Fruit fly (Drosophila melanogaster) whole organism, embryonic: ENCODE results near the gene CG42335.

Source experiments
- Adf1 ChIP-seq: fragments of 200-800 bp; sonication (Bioruptor generic); IDR thresholded peaks from 2 replicates; pipeline ENCODE4 v1.3.6; 2022; ENCODE audit warnings: missing biosample characterization, missing genetic modification characterization
- Atf6 ChIP-seq: fragments of 200-800 bp; sonication (Bioruptor generic); IDR thresholded peaks from 2 replicates; pipeline ENCODE4 v1.3.6; 2022; ENCODE audit warnings: missing biosample characterization, missing genetic modification characterization
- CG10321 ChIP-seq: fragments of 200-800 bp; sonication (Bioruptor generic); IDR thresholded peaks from 2 replicates; pipeline ENCODE4 v1.3.6; 2022; ENCODE audit warnings: missing biosample characterization, missing genetic modification characterization
- CG11560 ChIP-seq: fragments of 200-800 bp; sonication (Bioruptor generic); IDR thresholded peaks from 3 replicates; pipeline ENCODE4 v1.3.6; 2022; ENCODE audit warnings: missing biosample characterization, missing genetic modification characterization
- CG12659 ChIP-seq: fragments of 200-800 bp; sonication (Bioruptor generic); optimal IDR thresholded peaks from 3 replicates; lab custom pipeline; 2017; ENCODE audit warnings: mild to moderate bottlenecking, missing biosample characterization, missing genetic modification reagents, missing genetic modification characterization
- CG13123 ChIP-seq: fragments of 200-800 bp; sonication (Bioruptor generic); optimal IDR thresholded peaks from 2 replicates; lab custom pipeline; 2016; ENCODE audit warnings: missing biosample characterization, missing genetic modification characterization
- CG15269 ChIP-seq: fragments of 200-800 bp; sonication (Bioruptor generic); optimal IDR thresholded peaks from 2 replicates; lab custom pipeline; 2018; ENCODE audit warnings: missing biosample characterization, mild to moderate bottlenecking, missing genetic modification characterization, moderate library complexity
- CG1602 ChIP-seq: fragments of 200-800 bp; sonication (Bioruptor generic); optimal IDR thresholded peaks from 3 replicates; lab custom pipeline; 2016; ENCODE audit warnings: missing biosample characterization, missing genetic modification characterization
- CG16779 ChIP-seq: fragments of 200-800 bp; sonication (Bioruptor generic); IDR thresholded peaks from 2 replicates; pipeline ENCODE4 v1.3.6; 2022; ENCODE audit warnings: missing biosample characterization, missing genetic modification characterization
- CG17385 ChIP-seq: fragments of 200-800 bp; sonication (Bioruptor generic); optimal IDR thresholded peaks from 3 replicates; lab custom pipeline; 2018; ENCODE audit warnings: missing biosample characterization, mild to moderate bottlenecking, missing genetic modification characterization
- CG1832 ChIP-seq: fragments of 200-800 bp; sonication (Bioruptor generic); optimal IDR thresholded peaks from 2 replicates; lab custom pipeline; 2017; ENCODE audit warnings: missing biosample characterization, mild to moderate bottlenecking, missing genetic modification characterization, inconsistent platforms
- CG18476 ChIP-seq: fragments of 200-800 bp; sonication (Bioruptor generic); optimal IDR thresholded peaks from 2 replicates; lab custom pipeline; 2016; ENCODE audit warnings: missing biosample characterization, mild to moderate bottlenecking, missing genetic modification characterization
- CG18599 ChIP-seq: fragments of 200-800 bp; sonication (Bioruptor generic); optimal IDR thresholded peaks from 3 replicates; lab custom pipeline; 2017; ENCODE audit warnings: missing biosample characterization, missing genetic modification characterization, mild to moderate bottlenecking, moderate library complexity, missing genetic modification reagents
- CG2199 ChIP-seq: fragments of 200-800 bp; sonication (Bioruptor generic); IDR thresholded peaks from 3 replicates; pipeline ENCODE4 v1.3.6; 2022; ENCODE audit warnings: missing biosample characterization, missing genetic modification characterization
- CG34376 ChIP-seq: fragments of 200-800 bp; sonication (Bioruptor generic); optimal IDR thresholded peaks from 2 replicates; lab custom pipeline; 2018; ENCODE audit warnings: missing biosample characterization, mild to moderate bottlenecking, missing genetic modification characterization
- CG8281 ChIP-seq: fragments of 200-800 bp; sonication (Bioruptor generic); optimal IDR thresholded peaks from 2 replicates; lab custom pipeline; 2018; ENCODE audit warnings: missing biosample characterization, mild to moderate bottlenecking, missing genetic modification characterization, moderate library complexity
- CG9215 ChIP-seq: fragments of 200-800 bp; sonication (Bioruptor generic); IDR thresholded peaks from 2 replicates; pipeline ENCODE4 v1.3.6; 2022; ENCODE audit warnings: missing biosample characterization, missing genetic modification characterization
- Chrac-16 ChIP-seq: fragments of 200-800 bp; sonication (Bioruptor generic); optimal IDR thresholded peaks from 3 replicates; lab custom pipeline; 2016; ENCODE audit warnings: missing biosample characterization, missing genetic modification characterization
- D19B ChIP-seq: fragments of 200-800 bp; sonication (Bioruptor generic); optimal IDR thresholded peaks from 2 replicates; lab custom pipeline; 2017; ENCODE audit warnings: missing biosample characterization, mild to moderate bottlenecking, missing genetic modification characterization
- Ets65A ChIP-seq: fragments of 200-800 bp; sonication (Bioruptor generic); peaks from one replicate; lab custom pipeline; 2016; ENCODE audit warnings: missing biosample characterization, missing genetic modification characterization
- H2.0 ChIP-seq: fragments of 200-800 bp; sonication (Bioruptor generic); IDR thresholded peaks from 2 replicates; pipeline ENCODE4 v1.3.6; 2022; ENCODE audit warnings: missing biosample characterization, missing genetic modification characterization
- HLH54F ChIP-seq: fragments of 200-800 bp; sonication (Bioruptor generic); optimal IDR thresholded peaks from 3 replicates; lab custom pipeline; 2016; ENCODE audit warnings: missing biosample characterization, missing genetic modification characterization
- HLHmδ ChIP-seq: fragments of 200-800 bp; sonication (Bioruptor generic); optimal IDR thresholded peaks from 2 replicates; lab custom pipeline; 2018; ENCODE audit warnings: missing biosample characterization, mild to moderate bottlenecking, missing genetic modification characterization, moderate library complexity
- Kr ChIP-seq: fragments of 200-800 bp; sonication (Bioruptor generic); optimal IDR thresholded peaks from 2 replicates; lab custom pipeline; 2017; ENCODE audit warnings: missing biosample characterization, mild to moderate bottlenecking, missing genetic modification characterization
- Mad ChIP-seq: fragments of 200-800 bp; sonication (Bioruptor generic); optimal IDR thresholded peaks from 2 replicates; lab custom pipeline; 2016; ENCODE audit warnings: missing biosample characterization, missing genetic modification characterization
- Neu2 ChIP-seq: fragments of 200-800 bp; sonication (Bioruptor generic); optimal IDR thresholded peaks from 3 replicates; lab custom pipeline; 2016; ENCODE audit warnings: missing biosample characterization, missing genetic modification characterization, borderline replicate concordance
- Pdp1 ChIP-seq, 2 experiments: fragments of 200-800 bp; sonication (Bioruptor generic); optimal IDR thresholded peaks; 3 replicates each; lab custom pipeline; 2016; ENCODE audit warnings: missing biosample characterization in 2 of 2, missing genetic modification characterization in 2 of 2, mild to moderate bottlenecking in 1 of 2, moderate library complexity in 1 of 2
- Rfx ChIP-seq: fragments of 200-800 bp; sonication (Bioruptor generic); IDR thresholded peaks from 2 replicates; pipeline ENCODE4 v1.3.6; 2022; ENCODE audit warnings: missing biosample characterization, missing genetic modification characterization
- bigmax ChIP-seq: fragments of 200-800 bp; sonication (Bioruptor generic); optimal IDR thresholded peaks from 2 replicates; lab custom pipeline; 2018; ENCODE audit warnings: missing biosample characterization, mild to moderate bottlenecking, missing genetic modification characterization
- chif ChIP-seq, 2 experiments: fragments of 200-800 bp; sonication (Bioruptor generic); optimal IDR thresholded peaks; 3 replicates each; lab custom pipeline; 2016; ENCODE audit warnings: missing biosample characterization in 2 of 2, missing genetic modification characterization in 2 of 2
- cwo ChIP-seq: fragments of 200-800 bp; sonication (Bioruptor generic); optimal IDR thresholded peaks from 3 replicates; lab custom pipeline; 2017; ENCODE audit warnings: missing biosample characterization, missing genetic modification characterization, mild to moderate bottlenecking, moderate library complexity, missing genetic modification reagents
- dimm ChIP-seq: fragments of 200-800 bp; sonication (Bioruptor generic); IDR thresholded peaks from 2 replicates; pipeline ENCODE4 v1.3.6; 2022; ENCODE audit warnings: missing biosample characterization, missing genetic modification characterization
- dpn ChIP-seq, 2 experiments: fragments of 200-800 bp; sonication (Bioruptor generic); optimal IDR thresholded peaks; 3 replicates each; lab custom pipeline; 2016; ENCODE audit warnings: missing biosample characterization in 2 of 2, missing genetic modification characterization in 2 of 2
- ems ChIP-seq: fragments of 200-800 bp; sonication (Bioruptor generic); optimal IDR thresholded peaks from 3 replicates; lab custom pipeline; 2016; ENCODE audit warnings: missing biosample characterization, missing genetic modification characterization
- esg ChIP-seq: fragments of 200-800 bp; sonication (Bioruptor generic); conservative IDR thresholded peaks from 2 replicates; pipeline ENCODE4 v1.3.6; 2022; ENCODE audit warnings: missing biosample characterization, missing genetic modification characterization
- exex ChIP-seq: fragments of 200-800 bp; sonication (Bioruptor generic); optimal IDR thresholded peaks from 4 replicates; lab custom pipeline; 2018; ENCODE audit warnings: missing biosample characterization, mild to moderate bottlenecking, missing genetic modification characterization, moderate library complexity
- jumu ChIP-seq: fragments of 200-800 bp; sonication (Bioruptor generic); optimal IDR thresholded peaks from 3 replicates; lab custom pipeline; 2016; ENCODE audit warnings: missing biosample characterization, missing genetic modification characterization
- ken ChIP-seq: fragments of 200-800 bp; sonication (Bioruptor generic); IDR thresholded peaks from 3 replicates; pipeline ENCODE4 v1.3.6; 2022; ENCODE audit warnings: missing biosample characterization, missing genetic modification characterization
- klu ChIP-seq: fragments of 200-800 bp; sonication (Bioruptor generic); IDR thresholded peaks from 2 replicates; pipeline ENCODE4 v1.3.6; 2022; ENCODE audit warnings: missing biosample characterization, missing genetic modification characterization
- mirr ChIP-seq: fragments of 200-800 bp; sonication (Bioruptor generic); optimal IDR thresholded peaks from 3 replicates; lab custom pipeline; 2018; ENCODE audit warnings: missing biosample characterization, mild to moderate bottlenecking, missing genetic modification characterization
- pros ChIP-seq: fragments of 200-800 bp; sonication (Bioruptor generic); optimal IDR thresholded peaks from 3 replicates; lab custom pipeline; 2019; ENCODE audit warnings: missing biosample characterization, mild to moderate bottlenecking, missing genetic modification characterization, moderate library complexity
- psq ChIP-seq: fragments of 200-800 bp; sonication (Bioruptor generic); optimal IDR thresholded peaks from 2 replicates; lab custom pipeline; 2017; ENCODE audit warnings: missing biosample characterization, missing genetic modification characterization
- pzg ChIP-seq: fragments of 200-800 bp; sonication (Bioruptor generic); optimal IDR thresholded peaks from 3 replicates; lab custom pipeline; 2018; ENCODE audit warnings: missing biosample characterization, mild to moderate bottlenecking, missing genetic modification characterization, moderate library complexity
- sd ChIP-seq: fragments of 200-800 bp; sonication (Bioruptor generic); optimal IDR thresholded peaks from 3 replicates; lab custom pipeline; 2018; ENCODE audit warnings: missing biosample characterization, mild to moderate bottlenecking, missing genetic modification characterization, moderate library complexity
- sens-2 ChIP-seq: fragments of 200-800 bp; sonication (Bioruptor generic); IDR thresholded peaks from 2 replicates; pipeline ENCODE4 v1.3.6; 2022; ENCODE audit warnings: missing biosample characterization, missing genetic modification characterization
- so ChIP-seq: fragments of 200-800 bp; sonication (Bioruptor generic); IDR thresholded peaks from 3 replicates; pipeline ENCODE4 v1.3.6; 2022; ENCODE audit warnings: missing biosample characterization, missing genetic modification characterization
- sug ChIP-seq: fragments of 200-800 bp; optimal IDR thresholded peaks from 2 replicates; lab custom pipeline; 2019; ENCODE audit warnings: missing biosample characterization, mild to moderate bottlenecking, missing genetic modification characterization, moderate library complexity
- vfl ChIP-seq: fragments of 200-800 bp; sonication (Bioruptor generic); optimal IDR thresholded peaks from 2 replicates; lab custom pipeline; 2016; ENCODE audit warnings: missing biosample characterization, missing genetic modification characterization
- vvl ChIP-seq: fragments of 200-800 bp; sonication (Bioruptor generic); IDR thresholded peaks from 2 replicates; pipeline ENCODE4 v1.3.6; 2022; ENCODE audit warnings: missing biosample characterization, missing genetic modification characterization

Gene CG42335

dm6 chr3R:21748954-21749920 lies 9.3 kb upstream of the CG42335 start, which contains the start of gene CG31233 (continued):
- no peak for TF ChIP-seq CG8281 (tag; lab: Kevin White, UChicago)
- peak; percentile 76 for TF ChIP-seq cwo (GFP tag; lab: Kevin White, UChicago)
- TF ChIP-seq dpn (GFP tag; optimal IDR thresholded peaks at IDR 0.05; lab: Kevin White, UChicago) = no peak
- TF ChIP-seq Mad (GFP tag; lab: Kevin White, UChicago) = no peak
- TF ChIP-seq CG13123 (GFP tag; lab: Kevin White, UChicago) = no peak
- TF ChIP-seq CG18476 (GFP tag; lab: Kevin White, UChicago) = no peak
- TF ChIP-seq Pdp1 (GFP tag; optimal IDR thresholded peaks at IDR 0.05; lab: Kevin White, UChicago) = peak in 1 of 2 experiments; percentile 39
- TF ChIP-seq Adf1 (GFP tag; lab: Robert Waterston, UW) = no peak
- TF ChIP-seq HLH54F (GFP tag; lab: Kevin White, UChicago) = no peak
- no peak for TF ChIP-seq CG9215
- TF ChIP-seq sug (tag; lab: Kevin White, UChicago) = peak; percentile 76
- TF ChIP-seq CG10321 (GFP tag; lab: Robert Waterston, UW) = no peak
- no peak for TF ChIP-seq CG11560 (tag; lab: Robert Waterston, UW)
- no peak for TF ChIP-seq chif (GFP tag; optimal IDR thresholded peaks at IDR 0.05; lab: Kevin White, UChicago)
- TF ChIP-seq CG17385 (GFP tag; lab: Kevin White, UChicago) = no peak
- peak; percentile 4 for TF ChIP-seq CG18599 (GFP tag; lab: Kevin White, UChicago)
- TF ChIP-seq sens-2 = no peak
- TF ChIP-seq CG15269 = no peak
- peak; percentile 72 for TF ChIP-seq sd
- TF ChIP-seq mirr (GFP tag; lab: Kevin White, UChicago) = peak; percentile 56
- TF ChIP-seq D19B (GFP tag; lab: Kevin White, UChicago) = no peak
- TF ChIP-seq, all 482 proteins: peak for 12

dm6 chr3R:21753099-21753498 lies 5.5 kb upstream of the CG42335 start:
- TF ChIP-seq ken (GFP tag; lab: Robert Waterston, UW) (no peak), pzg (GFP tag; lab: Kevin White, UChicago) (no peak), Atf6 (GFP tag; lab: Robert Waterston, UW) (no peak), vfl (GFP tag; lab: Kevin White, UChicago) (no peak), HLHmδ (GFP tag; lab: Kevin White, UChicago) (no peak), CG1832 (GFP tag; lab: Kevin White, UChicago) (no peak), CG34376 (GFP tag; lab: Kevin White, UChicago) (peak; percentile 46), CG1602 (GFP tag; lab: Kevin White, UChicago) (no peak), Chrac-16 (GFP tag; lab: Kevin White, UChicago) (no peak), so (GFP tag; lab: Robert Waterston, UW) (no peak), vvl (GFP tag; lab: Robert Waterston, UW) (no peak), bigmax (GFP tag; lab: Kevin White, UChicago) (no peak), Rfx (GFP tag; lab: Robert Waterston, UW) (no peak), dimm (GFP tag; lab: Robert Waterston, UW) (no peak), Ets65A (peak; percentile 17), CG16779 (no peak), Neu2 (GFP tag; lab: Kevin White, UChicago) (no peak), klu (GFP tag; lab: Robert Waterston, UW) (no peak), esg (GFP tag; lab: Robert Waterston, UW) (no peak), ems (no peak), Kr (GFP tag; lab: Kevin White, UChicago) (no peak), psq (no peak), exex (tag; lab: Kevin White, UChicago) (peak; percentile 42), H2.0 (GFP tag; lab: Robert Waterston, UW) (no peak), jumu (no peak), CG12659 (no peak), CG2199 (GFP tag; lab: Robert Waterston, UW) (0 out of 3 replicates have a peak, but pooled peaks have one; percentile 3), pros (no peak), CG11560 (tag; lab: Robert Waterston, UW) (no peak), sd (peak; percentile 82)
